Worm (Caenorhabditis elegans) whole organism, midembryonic: Measurements from ENCODE around the gene sra-14.

Source experiments
- T22C8.4 ChIP-seq: fragments of 200-800 bp; sonication (Bioruptor generic); IDR thresholded peaks from 2 replicates; pipeline ENCODE4 v1.3.6; 2022; ENCODE audit warnings: missing genetic modification characterization, missing compliant biosample characterization
- flt-1 ChIP-seq: fragments of 200-800 bp; sonication (Bioruptor generic); IDR thresholded peaks from 2 replicates; pipeline ENCODE4 v1.3.6; 2022; ENCODE audit warnings: missing genetic modification characterization, missing compliant biosample characterization
- klf-2 ChIP-seq: fragments of 200-800 bp; sonication (Bioruptor generic); conservative IDR thresholded peaks from 2 replicates; pipeline ENCODE4 v1.3.6; 2022; ENCODE audit warnings: missing genetic modification reagents, missing genetic modification characterization, missing compliant biosample characterization
- ref-1 ChIP-seq: fragments of 200-800 bp; sonication (Bioruptor generic); conservative IDR thresholded peaks from 2 replicates; pipeline ENCODE4 v1.3.6; 2022; ENCODE audit warnings: missing genetic modification reagents, missing genetic modification characterization, missing compliant biosample characterization
- tab-1 ChIP-seq: fragments of 200-800 bp; sonication (Bioruptor generic); IDR thresholded peaks from 2 replicates; pipeline ENCODE4 v1.3.6; 2022; ENCODE audit warnings: missing genetic modification characterization, missing compliant biosample characterization

ce11 chrII:12931456-12931923, 46.4 kb downstream of the sra-14 start, which contains the start of gene dct-18:
- TF ChIP-seq ref-1 (GFP tag; lab: Robert Waterston, UW) (no peak), flt-1 (GFP tag; lab: Robert Waterston, UW) (no peak), tab-1 (GFP tag; lab: Robert Waterston, UW) (no peak), klf-2 (GFP tag; lab: Robert Waterston, UW) (no peak), T22C8.4 (no peak)
